Fruit fly (Drosophila melanogaster): ENCODE measurements around the gene CG4789.

The CG4789 gene

dm6 chrX:16800530-16801027 lies at the start of gene CG4789, which contains the start of gene CG9132:
Gene CG4789, plus strand, starts transcription at chrX:16800930.
Gene CG9132, minus strand, starts transcription at chrX:16800710.
- TF ChIP-seq pad (GFP tag; optimal IDR thresholded peaks at IDR 0.05) (no peak), CG5204 (GFP tag; optimal IDR thresholded peaks at IDR 0.05) (no peak), tj (GFP tag; optimal IDR thresholded peaks at IDR 0.05) (no peak), CG12768 (GFP tag; optimal IDR thresholded peaks at IDR 0.05) (no peak), cic (GFP tag; optimal IDR thresholded peaks at IDR 0.05) (no peak)

- peak; percentile 67 for TF ChIP-seq toe (GFP tag; optimal IDR thresholded peaks at IDR 0.05)
- no peak for TF ChIP-seq CG7045 (GFP tag; optimal IDR thresholded peaks at IDR 0.05)
- TF ChIP-seq Mnt (GFP tag; optimal IDR thresholded peaks at IDR 0.05), result peak; percentile 74
- TF ChIP-seq ovo (GFP tag; optimal IDR thresholded peaks at IDR 0.05), result peak; percentile 94
- TF ChIP-seq CG12768 (GFP tag; optimal IDR thresholded peaks at IDR 0.05), result no peak
- peak; percentile 7 for TF ChIP-seq CG33017 (tag; optimal IDR thresholded peaks at IDR 0.05)
- peak; percentile 87 for TF ChIP-seq CG7101 (tag; optimal IDR thresholded peaks at IDR 0.05)
- peak; percentile 78 for TF ChIP-seq CG14711 (tag; optimal IDR thresholded peaks at IDR 0.05)
- TF ChIP-seq Crg-1 (GFP tag; optimal IDR thresholded peaks at IDR 0.05), result peak; percentile 70
- TF ChIP-seq cic (GFP tag; optimal IDR thresholded peaks at IDR 0.05), result peak; percentile 22
- peak; percentile 66 for TF ChIP-seq kay (GFP tag; ENCODE audit: borderline replicate concordance)
- TF ChIP-seq Hr96 (GFP tag; optimal IDR thresholded peaks at IDR 0.05), result peak; percentile 92
- peak; percentile 46 for TF ChIP-seq tj (GFP tag; optimal IDR thresholded peaks at IDR 0.05)
- TF ChIP-seq CG11617 (GFP tag; optimal IDR thresholded peaks at IDR 0.05), result peak; percentile 75
- TF ChIP-seq pad (GFP tag; optimal IDR thresholded peaks at IDR 0.05), result peak; percentile 56
- no peak for TF ChIP-seq cnc (optimal IDR thresholded peaks at IDR 0.05)
- TF ChIP-seq CG5204 (GFP tag; optimal IDR thresholded peaks at IDR 0.05), result peak; percentile 72
- TF ChIP-seq CG1620 (GFP tag; optimal IDR thresholded peaks at IDR 0.05), result peak; percentile 90
- TF ChIP-seq Clk (GFP tag; optimal IDR thresholded peaks at IDR 0.05), result no peak
- peak; percentile 84 for TF ChIP-seq bab1 (GFP tag; optimal IDR thresholded peaks at IDR 0.05)
These were observed 49.1 kb upstream of the CG4789 start, which contains the start of gene goe for dm6 chrX:16751579-16752156. Gene goe, minus strand, starts transcription at chrX:16751910.

- TF ChIP-seq CG1620 (GFP tag; optimal IDR thresholded peaks at IDR 0.05) (no peak), toe (GFP tag; optimal IDR thresholded peaks at IDR 0.05) (no peak), CG5204 (GFP tag; optimal IDR thresholded peaks at IDR 0.05) (no peak), CG33017 (tag; optimal IDR thresholded peaks at IDR 0.05) (no peak), Crg-1 (GFP tag; optimal IDR thresholded peaks at IDR 0.05) (no peak), CG14711 (tag; optimal IDR thresholded peaks at IDR 0.05) (no peak), kay (GFP tag; ENCODE audit: borderline replicate concordance) (no peak), CG7045 (GFP tag; optimal IDR thresholded peaks at IDR 0.05) (no peak), Mnt (GFP tag; optimal IDR thresholded peaks at IDR 0.05) (no peak), Hr96 (GFP tag; optimal IDR thresholded peaks at IDR 0.05) (no peak), cnc (optimal IDR thresholded peaks at IDR 0.05) (no peak), tj (GFP tag; optimal IDR thresholded peaks at IDR 0.05) (no peak), Clk (GFP tag; optimal IDR thresholded peaks at IDR 0.05) (no peak), bab1 (GFP tag; optimal IDR thresholded peaks at IDR 0.05) (no peak), CG11617 (GFP tag; optimal IDR thresholded peaks at IDR 0.05) (no peak), cic (GFP tag; optimal IDR thresholded peaks at IDR 0.05) (no peak), CG12768 (GFP tag; optimal IDR thresholded peaks at IDR 0.05) (no peak), ovo (GFP tag; optimal IDR thresholded peaks at IDR 0.05) (no peak), pad (GFP tag; optimal IDR thresholded peaks at IDR 0.05) (no peak)
These were observed 47.7 kb upstream of the CG4789 start for dm6 chrX:16753066-16753465.

dm6 chrX:16757645-16758044 lies 43.1 kb upstream of the CG4789 start:
- no peak for TF ChIP-seq CG7101 (tag; optimal IDR thresholded peaks at IDR 0.05)
- no peak for TF ChIP-seq CG11617 (GFP tag; optimal IDR thresholded peaks at IDR 0.05)
- no peak for TF ChIP-seq CG1620 (GFP tag; optimal IDR thresholded peaks at IDR 0.05)
- no peak for TF ChIP-seq cic (GFP tag; optimal IDR thresholded peaks at IDR 0.05)
- TF ChIP-seq Hr96 (GFP tag; optimal IDR thresholded peaks at IDR 0.05), result no peak
- TF ChIP-seq CG33017 (tag; optimal IDR thresholded peaks at IDR 0.05), result no peak
- TF ChIP-seq tj (GFP tag; optimal IDR thresholded peaks at IDR 0.05), result no peak
- no peak for TF ChIP-seq CG12768 (GFP tag; optimal IDR thresholded peaks at IDR 0.05)
- no peak for TF ChIP-seq toe (GFP tag; optimal IDR thresholded peaks at IDR 0.05)
- no peak for TF ChIP-seq Crg-1 (GFP tag; optimal IDR thresholded peaks at IDR 0.05)
- no peak for TF ChIP-seq kay (GFP tag; ENCODE audit: borderline replicate concordance)
- TF ChIP-seq Mnt (GFP tag; optimal IDR thresholded peaks at IDR 0.05), result no peak
- TF ChIP-seq CG14711 (tag; optimal IDR thresholded peaks at IDR 0.05), result no peak
- TF ChIP-seq CG7045 (GFP tag; optimal IDR thresholded peaks at IDR 0.05), result no peak
- no peak for TF ChIP-seq CG5204 (GFP tag; optimal IDR thresholded peaks at IDR 0.05)
- no peak for TF ChIP-seq Clk (GFP tag; optimal IDR thresholded peaks at IDR 0.05)
- no peak for TF ChIP-seq bab1 (GFP tag; optimal IDR thresholded peaks at IDR 0.05)
- TF ChIP-seq pad (GFP tag; optimal IDR thresholded peaks at IDR 0.05), result no peak
- TF ChIP-seq cnc (optimal IDR thresholded peaks at IDR 0.05), result no peak
- TF ChIP-seq ovo (GFP tag; optimal IDR thresholded peaks at IDR 0.05), result no peak

- TF ChIP-seq bab1 (GFP tag; optimal IDR thresholded peaks at IDR 0.05), result no peak
- no peak for TF ChIP-seq tj (GFP tag; optimal IDR thresholded peaks at IDR 0.05)
- TF ChIP-seq Clk (GFP tag; optimal IDR thresholded peaks at IDR 0.05), result no peak
- no peak for TF ChIP-seq CG5204 (GFP tag; optimal IDR thresholded peaks at IDR 0.05)
- TF ChIP-seq CG7045 (GFP tag; optimal IDR thresholded peaks at IDR 0.05), result no peak
- no peak for TF ChIP-seq toe (GFP tag; optimal IDR thresholded peaks at IDR 0.05)
- no peak for TF ChIP-seq Hr96 (GFP tag; optimal IDR thresholded peaks at IDR 0.05)
These were observed 40.2 kb upstream of the CG4789 start for dm6 chrX:16760542-16760941.

- TF ChIP-seq toe (GFP tag; optimal IDR thresholded peaks at IDR 0.05), result no peak
- no peak for TF ChIP-seq tj (GFP tag; optimal IDR thresholded peaks at IDR 0.05)
- TF ChIP-seq CG7101 (tag; optimal IDR thresholded peaks at IDR 0.05), result no peak
- TF ChIP-seq Clk (GFP tag; optimal IDR thresholded peaks at IDR 0.05), result no peak
- no peak for TF ChIP-seq CG5204 (GFP tag; optimal IDR thresholded peaks at IDR 0.05)
- TF ChIP-seq Crg-1 (GFP tag; optimal IDR thresholded peaks at IDR 0.05), result no peak
- TF ChIP-seq CG11617 (GFP tag; optimal IDR thresholded peaks at IDR 0.05), result no peak
- no peak for TF ChIP-seq CG33017 (tag; optimal IDR thresholded peaks at IDR 0.05)
- no peak for TF ChIP-seq CG7045 (GFP tag; optimal IDR thresholded peaks at IDR 0.05)
- no peak for TF ChIP-seq bab1 (GFP tag; optimal IDR thresholded peaks at IDR 0.05)
These were observed 39.2 kb upstream of the CG4789 start for dm6 chrX:16761531-16761930.

Measured in whole organism, adult.